Fruit fly (Drosophila melanogaster) whole organism, embryonic: ENCODE results near the gene CG1703.

Source experiments
- Atf-2 ChIP-seq: fragments of 200-800 bp; sonication (Bioruptor generic); optimal IDR thresholded peaks from 2 replicates; lab custom pipeline; 2016; ENCODE audit warnings: missing biosample characterization, missing genetic modification characterization
- B-H1 ChIP-seq: fragments of 200-800 bp; sonication (Bioruptor generic); IDR thresholded peaks from 3 replicates; pipeline ENCODE4 v1.3.6; 2022; ENCODE audit warnings: missing biosample characterization, missing genetic modification characterization
- CG10462 ChIP-seq: fragments of 200-800 bp; sonication (Bioruptor generic); optimal IDR thresholded peaks from 2 replicates; lab custom pipeline; 2016; ENCODE audit warnings: missing biosample characterization, missing genetic modification characterization
- CG12659 ChIP-seq: fragments of 200-800 bp; sonication (Bioruptor generic); optimal IDR thresholded peaks from 3 replicates; lab custom pipeline; 2017; ENCODE audit warnings: mild to moderate bottlenecking, missing biosample characterization, missing genetic modification reagents, missing genetic modification characterization
- CG13123 ChIP-seq: fragments of 200-800 bp; sonication (Bioruptor generic); optimal IDR thresholded peaks from 2 replicates; lab custom pipeline; 2016; ENCODE audit warnings: missing biosample characterization, missing genetic modification characterization
- CG14441 ChIP-seq: fragments of 200-800 bp; sonication (Bioruptor generic); IDR thresholded peaks from 2 replicates; pipeline ENCODE4 v1.3.6; 2022; ENCODE audit warnings: missing biosample characterization, missing genetic modification characterization
- CG1529 ChIP-seq: fragments of 200-800 bp; sonication (Bioruptor generic); optimal IDR thresholded peaks from 3 replicates; lab custom pipeline; 2018; ENCODE audit warnings: missing biosample characterization, missing genetic modification characterization
- CG1647 ChIP-seq: fragments of 200-800 bp; sonication (Bioruptor generic); optimal IDR thresholded peaks from 3 replicates; lab custom pipeline; 2016; ENCODE audit warnings: missing biosample characterization, missing genetic modification characterization
- CG18262 ChIP-seq: fragments of 200-800 bp; optimal IDR thresholded peaks from 3 replicates; lab custom pipeline; 2019; ENCODE audit warnings: missing biosample characterization, mild to moderate bottlenecking, missing genetic modification characterization, moderate library complexity
- CG18764 ChIP-seq: fragments of 200-800 bp; sonication (Bioruptor generic); optimal IDR thresholded peaks from 3 replicates; lab custom pipeline; 2016; ENCODE audit warnings: missing biosample characterization, missing genetic modification characterization
- CG3726 ChIP-seq: fragments of 200-800 bp; sonication (Bioruptor generic); IDR thresholded peaks from 3 replicates; pipeline ENCODE4, ENCODE4 v1.3.6; 2022; ENCODE audit warnings: missing biosample characterization, missing genetic modification characterization
- CG42726 ChIP-seq: fragments of 200-800 bp; sonication (Bioruptor generic); IDR thresholded peaks from 2 replicates; pipeline ENCODE4 v1.3.6; 2022; ENCODE audit warnings: missing biosample characterization, missing genetic modification characterization; ENCODE audit not compliant: partially characterized antibody
- CG4617 ChIP-seq: fragments of 200-800 bp; sonication (Bioruptor generic); optimal IDR thresholded peaks from 3 replicates; lab custom pipeline; 2016; ENCODE audit warnings: missing biosample characterization, missing genetic modification characterization, borderline replicate concordance
- CG6654 ChIP-seq: fragments of 200-800 bp; sonication (Bioruptor generic); optimal IDR thresholded peaks from 2 replicates; lab custom pipeline; 2017; ENCODE audit warnings: missing biosample characterization, mild to moderate bottlenecking, missing genetic modification characterization
- CG7372 ChIP-seq: fragments of 200-800 bp; sonication (Bioruptor generic); IDR thresholded peaks from 2 replicates; pipeline ENCODE4 v1.3.6; 2022; ENCODE audit warnings: missing biosample characterization, missing genetic modification characterization
- CG7745 ChIP-seq: fragments of 200-800 bp; sonication (Bioruptor generic); optimal IDR thresholded peaks from 2 replicates; lab custom pipeline; 2018; ENCODE audit warnings: missing biosample characterization, mild to moderate bottlenecking, missing genetic modification characterization, moderate library complexity
- CG7987 ChIP-seq: fragments of 200-800 bp; sonication (Bioruptor generic); optimal IDR thresholded peaks from 2 replicates; lab custom pipeline; 2018; ENCODE audit warnings: missing biosample characterization, mild to moderate bottlenecking, missing genetic modification characterization, moderate library complexity
- CG8089 ChIP-seq: fragments of 200-800 bp; sonication (Bioruptor generic); optimal IDR thresholded peaks from 3 replicates; lab custom pipeline; 2016; ENCODE audit warnings: missing biosample characterization, missing genetic modification characterization
- CTCF ChIP-seq: fragments of 200-800 bp; sonication (Bioruptor generic); optimal IDR thresholded peaks from 2 replicates; lab custom pipeline; 2017; ENCODE audit warnings: missing biosample characterization, mild to moderate bottlenecking, missing genetic modification characterization, moderate library complexity
- D ChIP-seq, 2 experiments: fragments of 200-800 bp in 1 of 2; fragments of >200 bp in 1 of 2; sonication (Bioruptor generic) in 1 of 2; optimal IDR thresholded peaks; 2 replicates in 1 of 2; 3 replicates in 1 of 2; lab custom pipeline; 2017; ENCODE audit warnings: mild to moderate bottlenecking in 1 of 2, missing biosample characterization in 1 of 2, missing genetic modification characterization in 1 of 2, missing genetic modification reagents in 1 of 2
- Gug ChIP-seq: fragments of 200-800 bp; sonication (Bioruptor generic); IDR thresholded peaks from 4 replicates; pipeline ENCODE4 v1.3.6; 2022; ENCODE audit warnings: missing biosample characterization, missing genetic modification characterization
- H15 ChIP-seq: fragments of 200-800 bp; sonication (Bioruptor generic); IDR thresholded peaks from 3 replicates; pipeline ENCODE4 v1.3.6; 2022; ENCODE audit warnings: missing biosample characterization, missing genetic modification characterization
- HLH54F ChIP-seq: fragments of 200-800 bp; sonication (Bioruptor generic); optimal IDR thresholded peaks from 3 replicates; lab custom pipeline; 2016; ENCODE audit warnings: missing biosample characterization, missing genetic modification characterization
- Med ChIP-seq: fragments of 200-800 bp; sonication (Bioruptor generic); peaks from one replicate; lab custom pipeline; 2016; ENCODE audit warnings: missing biosample characterization, missing genetic modification characterization, mild to moderate bottlenecking, inconsistent platforms, moderate library complexity
- Mes4 ChIP-seq: fragments of 200-800 bp; sonication (Bioruptor generic); optimal IDR thresholded peaks from 2 replicates; lab custom pipeline; 2016; ENCODE audit warnings: missing biosample characterization, missing genetic modification characterization
- Mrtf ChIP-seq: fragments of 200-800 bp; sonication (Bioruptor generic); IDR thresholded peaks from 3 replicates; pipeline ENCODE4 v1.3.6; 2022; ENCODE audit warnings: missing biosample characterization, missing genetic modification characterization
- Rfx ChIP-seq: fragments of 200-800 bp; sonication (Bioruptor generic); IDR thresholded peaks from 2 replicates; pipeline ENCODE4 v1.3.6; 2022; ENCODE audit warnings: missing biosample characterization, missing genetic modification characterization
- Sin3A ChIP-seq: fragments of >200 bp; optimal IDR thresholded peaks from 2 replicates; lab custom pipeline; 2018
- bcd ChIP-seq: fragments of 200-800 bp; sonication (Bioruptor generic); optimal IDR thresholded peaks from 2 replicates; lab custom pipeline; 2017; ENCODE audit warnings: missing biosample characterization, mild to moderate bottlenecking, missing genetic modification characterization
- br ChIP-seq: fragments of >200 bp; optimal IDR thresholded peaks from 2 replicates; lab custom pipeline; 2017
- chm ChIP-seq: fragments of 200-800 bp; sonication (Bioruptor generic); IDR thresholded peaks from 2 replicates; pipeline ENCODE4 v1.3.6; 2022; ENCODE audit warnings: missing biosample characterization, missing genetic modification characterization
- da ChIP-seq: fragments of 200-800 bp; sonication (Bioruptor generic); optimal IDR thresholded peaks from 2 replicates; lab custom pipeline; 2016; ENCODE audit warnings: missing biosample characterization, missing genetic modification characterization
- dimm ChIP-seq: fragments of 200-800 bp; sonication (Bioruptor generic); IDR thresholded peaks from 2 replicates; pipeline ENCODE4 v1.3.6; 2022; ENCODE audit warnings: missing biosample characterization, missing genetic modification characterization
- disco-r ChIP-seq: fragments of 200-800 bp; sonication (Bioruptor generic); optimal IDR thresholded peaks from 2 replicates; lab custom pipeline; 2016; ENCODE audit warnings: missing biosample characterization, missing genetic modification characterization
- esg ChIP-seq: fragments of 200-800 bp; sonication (Bioruptor generic); conservative IDR thresholded peaks from 2 replicates; pipeline ENCODE4 v1.3.6; 2022; ENCODE audit warnings: missing biosample characterization, missing genetic modification characterization
- gfzf ChIP-seq: fragments of 200-800 bp; sonication (Bioruptor generic); optimal IDR thresholded peaks from 2 replicates; lab custom pipeline; 2016; ENCODE audit warnings: missing biosample characterization, mild to moderate bottlenecking, missing genetic modification characterization, moderate library complexity
- hb ChIP-seq: fragments of 200-800 bp; sonication (Bioruptor generic); IDR thresholded peaks from 3 replicates; pipeline ENCODE4 v1.3.6; 2022; ENCODE audit warnings: missing biosample characterization, missing genetic modification characterization; ENCODE audit not compliant: partially characterized antibody
- hkb ChIP-seq, 2 experiments: fragments of 200-800 bp in 1 of 2; fragments of >200 bp in 1 of 2; sonication (Bioruptor generic) in 1 of 2; IDR thresholded peaks in 1 of 2; optimal IDR thresholded peaks in 1 of 2; 2 replicates each; pipeline versions ENCODE4 v1.3.6 to Lab custom; 2017 to 2022; ENCODE audit warnings: missing biosample characterization in 1 of 2, missing genetic modification characterization in 1 of 2
- klu ChIP-seq: fragments of 200-800 bp; sonication (Bioruptor generic); IDR thresholded peaks from 2 replicates; pipeline ENCODE4 v1.3.6; 2022; ENCODE audit warnings: missing biosample characterization, missing genetic modification characterization
- lilli ChIP-seq: fragments of 200-800 bp; sonication (Bioruptor generic); optimal IDR thresholded peaks from 3 replicates; lab custom pipeline; 2016; ENCODE audit warnings: missing biosample characterization, missing genetic modification characterization
- lola ChIP-seq, 3 experiments: fragments of >200 bp in 2 of 3; fragments of 200-800 bp in 1 of 3; sonication (Bioruptor generic) in 1 of 3; optimal IDR thresholded peaks; 2 replicates each; lab custom pipeline; 2017 to 2019; ENCODE audit warnings: missing biosample characterization in 3 of 3, missing genetic modification characterization in 3 of 3, mild to moderate bottlenecking in 1 of 3, moderate library complexity in 1 of 3
- oc ChIP-seq: fragments of 200-800 bp; sonication (Bioruptor generic); optimal IDR thresholded peaks from 2 replicates; lab custom pipeline; 2018; ENCODE audit warnings: missing biosample characterization, mild to moderate bottlenecking, missing genetic modification characterization, moderate library complexity
- peb ChIP-seq: fragments of 200-800 bp; sonication (Bioruptor generic); IDR thresholded peaks from 2 replicates; pipeline ENCODE4 v1.3.6; 2022; ENCODE audit warnings: missing biosample characterization, missing genetic modification characterization
- pros ChIP-seq: fragments of 200-800 bp; sonication (Bioruptor generic); optimal IDR thresholded peaks from 3 replicates; lab custom pipeline; 2019; ENCODE audit warnings: missing biosample characterization, mild to moderate bottlenecking, missing genetic modification characterization, moderate library complexity
- repo ChIP-seq: fragments of 200-800 bp; sonication (Bioruptor generic); optimal IDR thresholded peaks from 2 replicates; lab custom pipeline; 2016; ENCODE audit warnings: missing biosample characterization, missing genetic modification characterization
- rib ChIP-seq: fragments of 200-800 bp; sonication (Bioruptor generic); IDR thresholded peaks from 2 replicates; pipeline ENCODE4 v1.3.6; 2022; ENCODE audit warnings: missing biosample characterization, missing genetic modification characterization
- sens ChIP-seq: fragments of 200-800 bp; sonication (Bioruptor generic); peaks from one replicate; lab custom pipeline; 2016; ENCODE audit warnings: missing biosample characterization, missing genetic modification characterization
- slbo ChIP-seq: fragments of 200-800 bp; sonication (Bioruptor generic); IDR thresholded peaks from 2 replicates; pipeline ENCODE4 v1.3.6; 2022; ENCODE audit warnings: missing biosample characterization, missing genetic modification characterization
- sqz ChIP-seq: fragments of 200-800 bp; sonication (Bioruptor generic); optimal IDR thresholded peaks from 3 replicates; lab custom pipeline; 2018; ENCODE audit warnings: missing biosample characterization, mild to moderate bottlenecking, missing genetic modification characterization
- unc-4 ChIP-seq: fragments of 200-800 bp; sonication (Bioruptor generic); IDR thresholded peaks from 2 replicates; pipeline ENCODE4 v1.3.6; 2022; ENCODE audit warnings: missing biosample characterization, missing genetic modification characterization; ENCODE audit not compliant: partially characterized antibody
- usp ChIP-seq: fragments of >200 bp; optimal IDR thresholded peaks from 2 replicates; lab custom pipeline; 2017; ENCODE audit warnings: missing biosample characterization, missing genetic modification characterization
- vnd ChIP-seq: fragments of 200-800 bp; sonication (Bioruptor generic); IDR thresholded peaks from 3 replicates; pipeline ENCODE4 v1.3.6; 2022; ENCODE audit warnings: missing biosample characterization, missing genetic modification characterization; ENCODE audit not compliant: partially characterized antibody

CG1703 gene

DNA sequence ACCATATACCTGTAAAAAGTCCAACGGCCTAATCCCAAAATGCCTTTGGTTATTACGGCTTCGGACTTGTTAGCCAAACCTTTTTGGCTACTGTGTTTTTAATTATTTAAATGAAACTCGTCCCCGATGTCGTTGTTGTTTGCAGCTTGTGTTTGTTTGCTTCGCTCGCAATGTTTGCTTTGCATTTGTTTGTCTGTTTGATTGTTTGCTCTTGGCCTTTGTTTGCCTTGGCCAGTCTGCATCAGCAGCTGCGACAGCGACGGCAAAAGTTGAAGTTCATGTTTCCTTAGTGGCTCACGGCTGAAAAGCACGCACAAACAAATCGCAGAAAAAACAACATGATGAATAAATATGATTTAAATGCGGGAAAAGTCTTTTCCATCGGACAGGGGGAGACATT, 48.7 kb downstream of the CG1703 start (continued):
- no peak for TF ChIP-seq CG10462 (GFP tag; lab: Kevin White, UChicago)
- no peak for TF ChIP-seq Sin3A
- peak; percentile 3 for TF ChIP-seq CTCF (GFP tag; lab: Kevin White, UChicago)
- TF ChIP-seq CG13123 (GFP tag; lab: Kevin White, UChicago) = no peak
- no peak for TF ChIP-seq gfzf (GFP tag; lab: Kevin White, UChicago)
- TF ChIP-seq Rfx (GFP tag; lab: Robert Waterston, UW) = no peak; the same call in 1 of the 2 replicates
- no peak for TF ChIP-seq Atf-2
- TF ChIP-seq B-H1 = no peak; the same call in 2 of the 3 replicates
- TF ChIP-seq lola (GFP tag; optimal IDR thresholded peaks at IDR 0.05; lab: Kevin White, UChicago) = no peak
- TF ChIP-seq Mes4 (GFP tag; lab: Kevin White, UChicago) = peak; percentile 52
- no peak for TF ChIP-seq unc-4 (GFP tag; lab: Robert Waterston, UW)
- no peak for TF ChIP-seq sqz (GFP tag; lab: Kevin White, UChicago)
- TF ChIP-seq pros (GFP tag; lab: Kevin White, UChicago) = no peak
- no peak for TF ChIP-seq peb (GFP tag; lab: Robert Waterston, UW)
- no peak for TF ChIP-seq hb (GFP tag; lab: Robert Waterston, UW)
- TF ChIP-seq H15 = no peak
- no peak for TF ChIP-seq br (lab: Kevin White, UChicago)
- TF ChIP-seq CG1529 (GFP tag; lab: Kevin White, UChicago) = peak; percentile 53
- TF ChIP-seq sens (GFP tag; lab: Kevin White, UChicago) = peak; percentile 55
- TF ChIP-seq CG7987 = peak; percentile 61
- TF ChIP-seq CG18764 (GFP tag; lab: Kevin White, UChicago) = peak; percentile 10
- TF ChIP-seq hkb (optimal IDR thresholded peaks at IDR 0.05; lab: Kevin White, UChicago) = no peak
- TF ChIP-seq hkb (GFP tag; IDR thresholded peaks at IDR 0.05; lab: Robert Waterston, UW) = peak; percentile 58; the same call in 1 of the 2 replicates
- TF ChIP-seq oc (tag; lab: Kevin White, UChicago) = peak; percentile 52
- TF ChIP-seq da = no peak
- no peak for TF ChIP-seq disco-r (GFP tag; lab: Kevin White, UChicago)
- TF ChIP-seq vnd (GFP tag; lab: Robert Waterston, UW) = no peak
- no peak for TF ChIP-seq usp (GFP tag; lab: Kevin White, UChicago)
- TF ChIP-seq CG7745 = no peak
- no peak for TF ChIP-seq Mrtf (GFP tag; lab: Robert Waterston, UW)
- no peak for TF ChIP-seq CG4617 (GFP tag; lab: Kevin White, UChicago)
- TF ChIP-seq slbo (GFP tag; lab: Robert Waterston, UW) = 0 out of 2 replicates have a peak, but pooled peaks have one; percentile 14
- TF ChIP-seq CG42726 (GFP tag; lab: Robert Waterston, UW) = no peak
- peak; percentile 50 for TF ChIP-seq CG8089 (GFP tag; lab: Kevin White, UChicago)
- TF ChIP-seq klu (GFP tag; lab: Robert Waterston, UW) = no peak
- TF ChIP-seq dimm (GFP tag; lab: Robert Waterston, UW) = no peak
- TF ChIP-seq CG12659 (GFP tag; lab: Kevin White, UChicago) = peak; percentile 15
- no peak for TF ChIP-seq CG6654
- peak; percentile 8 for TF ChIP-seq bcd (GFP tag; lab: Kevin White, UChicago)
- TF ChIP-seq CG1647 (GFP tag; lab: Kevin White, UChicago) = no peak
- no peak for TF ChIP-seq repo
- no peak for TF ChIP-seq CG7372 (GFP tag; lab: Robert Waterston, UW)
- TF ChIP-seq esg (GFP tag; lab: Robert Waterston, UW) = no peak
- no peak for TF ChIP-seq chm (GFP tag; lab: Robert Waterston, UW)
- TF ChIP-seq D (optimal IDR thresholded peaks at IDR 0.05; lab: Kevin White, UChicago) = no peak
- TF ChIP-seq D (GFP tag; optimal IDR thresholded peaks at IDR 0.05; lab: Kevin White, UChicago) = peak; percentile 42
- TF ChIP-seq Gug = no peak
- TF ChIP-seq CG14441 (GFP tag; lab: Robert Waterston, UW) = 0 out of 2 replicates have a peak, but pooled peaks have one; percentile 31
- TF ChIP-seq HLH54F = no peak
- no peak for TF ChIP-seq rib (GFP tag; lab: Robert Waterston, UW)
- TF ChIP-seq CG18262 (tag; lab: Kevin White, UChicago) = peak; percentile 33
- TF ChIP-seq CG3726 (GFP tag; lab: Robert Waterston, UW) = no peak
- peak; percentile 89 for TF ChIP-seq Med (GFP tag; lab: Kevin White, UChicago)
- no peak for TF ChIP-seq lilli (GFP tag; lab: Kevin White, UChicago)
